Worm (Caenorhabditis elegans): ENCODE results near the gene shl-1.

- TF ChIP-seq sptf-2 (GFP tag; optimal IDR thresholded peaks at IDR 0.05) (no peak), aptf-3 (GFP tag; IDR thresholded peaks at IDR 0.05) (no peak), xnd-1 (tag; optimal IDR thresholded peaks at IDR 0.05) (no peak), bed-1 (GFP tag; IDR thresholded peaks at IDR 0.05) (no peak), unc-130 (GFP tag; optimal IDR thresholded peaks at IDR 0.05) (no peak), dox-1 (GFP tag; IDR thresholded peaks at IDR 0.05) (no peak), madf-6 (GFP tag; IDR thresholded peaks at IDR 0.05) (no peak), F39B2.1 (GFP tag; IDR thresholded peaks at IDR 0.05) (no peak), efl-1 (GFP tag; optimal IDR thresholded peaks at IDR 0.05) (no peak), D2030.7 (GFP tag; IDR thresholded peaks at IDR 0.05) (no peak), rec-8 (tag; optimal IDR thresholded peaks at IDR 0.05) (no peak), ama-1 (optimal IDR thresholded peaks at IDR 0.05) (no peak), ama-1 (GFP tag; optimal IDR thresholded peaks at IDR 0.05) (no peak)
Measured at ce11 chrIV:6377335-6378069, 6.4 kb downstream of the shl-1 start.

Data from whole organism, young adult.